Fruit fly (Drosophila melanogaster) whole organism, embryonic: Measurements from ENCODE around the gene CG9263.

Source experiments
- Abd-B ChIP-seq: fragments of 200-800 bp; sonication (Bioruptor generic); optimal IDR thresholded peaks from 2 replicates; lab custom pipeline; 2018; ENCODE audit warnings: missing biosample characterization, mild to moderate bottlenecking, missing genetic modification characterization, moderate library complexity
- Atf-2 ChIP-seq: fragments of 200-800 bp; sonication (Bioruptor generic); optimal IDR thresholded peaks from 2 replicates; lab custom pipeline; 2016; ENCODE audit warnings: missing biosample characterization, missing genetic modification characterization
- BEAF-32 ChIP-seq: fragments of 200-800 bp; sonication (Bioruptor generic); optimal IDR thresholded peaks from 3 replicates; lab custom pipeline; 2017; ENCODE audit warnings: missing biosample characterization, missing genetic modification characterization, mild to moderate bottlenecking, moderate library complexity, missing genetic modification reagents
- Bdp1 ChIP-seq: fragments of 200-800 bp; sonication (Bioruptor generic); optimal IDR thresholded peaks from 3 replicates; lab custom pipeline; 2016; ENCODE audit warnings: missing biosample characterization, missing genetic modification characterization
- CG10274 ChIP-seq: fragments of 200-800 bp; sonication (Bioruptor generic); optimal IDR thresholded peaks from 3 replicates; lab custom pipeline; 2017; ENCODE audit warnings: missing biosample characterization, mild to moderate bottlenecking, missing genetic modification characterization
- CG10543 ChIP-seq: fragments of 200-800 bp; sonication (Bioruptor generic); optimal IDR thresholded peaks from 3 replicates; lab custom pipeline; 2017; ENCODE audit warnings: missing biosample characterization, mild to moderate bottlenecking, missing genetic modification characterization, moderate library complexity
- CG11696 ChIP-seq: fragments of 200-800 bp; sonication (Bioruptor generic); IDR thresholded peaks from 2 replicates; pipeline ENCODE4 v1.3.6; 2022; ENCODE audit warnings: missing biosample characterization, missing genetic modification characterization
- CG18262 ChIP-seq: fragments of 200-800 bp; optimal IDR thresholded peaks from 3 replicates; lab custom pipeline; 2019; ENCODE audit warnings: missing biosample characterization, mild to moderate bottlenecking, missing genetic modification characterization, moderate library complexity
- CG32532 ChIP-seq: fragments of 200-800 bp; sonication (Bioruptor generic); IDR thresholded peaks from 2 replicates; pipeline ENCODE4 v1.3.6; 2022; ENCODE audit warnings: missing biosample characterization, missing genetic modification characterization
- CG32772 ChIP-seq: fragments of 200-800 bp; sonication (Bioruptor generic); IDR thresholded peaks from 2 replicates; pipeline ENCODE4 v1.3.6; 2022; ENCODE audit warnings: missing biosample characterization, missing genetic modification characterization
- CG7271 ChIP-seq: fragments of 200-800 bp; sonication (Bioruptor generic); optimal IDR thresholded peaks from 2 replicates; lab custom pipeline; 2018; ENCODE audit warnings: missing biosample characterization, mild to moderate bottlenecking, missing genetic modification characterization, moderate library complexity
- CG7372 ChIP-seq: fragments of 200-800 bp; sonication (Bioruptor generic); IDR thresholded peaks from 2 replicates; pipeline ENCODE4 v1.3.6; 2022; ENCODE audit warnings: missing biosample characterization, missing genetic modification characterization
- CG8478 ChIP-seq: fragments of >200 bp; optimal IDR thresholded peaks from 2 replicates; lab custom pipeline; 2018
- CG9609 ChIP-seq: fragments of 200-800 bp; sonication (Bioruptor generic); optimal IDR thresholded peaks from 3 replicates; lab custom pipeline; 2016; ENCODE audit warnings: missing biosample characterization, missing genetic modification characterization
- CG9932 ChIP-seq: fragments of 200-800 bp; sonication (Bioruptor generic); IDR thresholded peaks from 2 replicates; pipeline ENCODE4 v1.3.6; 2022; ENCODE audit warnings: missing biosample characterization, missing genetic modification characterization
- Camta ChIP-seq: fragments of 200-800 bp; sonication (Bioruptor generic); optimal IDR thresholded peaks from 2 replicates; lab custom pipeline; 2016; ENCODE audit warnings: missing biosample characterization, missing genetic modification characterization
- Dll ChIP-seq: fragments of 200-800 bp; sonication (Bioruptor generic); IDR thresholded peaks from 4 replicates; pipeline ENCODE4 v1.3.6; 2022; ENCODE audit warnings: missing biosample characterization, missing genetic modification characterization; ENCODE audit not compliant: partially characterized antibody
- Drgx ChIP-seq: fragments of 200-800 bp; sonication (Bioruptor generic); IDR thresholded peaks from 2 replicates; pipeline ENCODE4 v1.3.6; 2022; ENCODE audit warnings: missing biosample characterization, missing genetic modification characterization
- E2f1 ChIP-seq: fragments of 200-800 bp; sonication (Bioruptor generic); IDR thresholded peaks from 2 replicates; pipeline ENCODE4 v1.3.6; 2022; ENCODE audit warnings: missing biosample characterization, missing genetic modification characterization
- Ets97D ChIP-seq: fragments of 200-800 bp; sonication (Bioruptor generic); optimal IDR thresholded peaks from 3 replicates; lab custom pipeline; 2016; ENCODE audit warnings: missing biosample characterization, missing genetic modification characterization
- HHEX ChIP-seq: fragments of 200-800 bp; sonication (Bioruptor generic); optimal IDR thresholded peaks from 3 replicates; lab custom pipeline; 2017; ENCODE audit warnings: missing biosample characterization, mild to moderate bottlenecking, missing genetic modification characterization, missing genetic modification reagents
- HLH4C ChIP-seq: fragments of 200-800 bp; sonication (Bioruptor generic); IDR thresholded peaks from 3 replicates; pipeline ENCODE4 v1.3.6; 2022; ENCODE audit warnings: missing biosample characterization, missing genetic modification characterization; ENCODE audit not compliant: partially characterized antibody
- Hand ChIP-seq: fragments of 200-800 bp; sonication (Bioruptor generic); optimal IDR thresholded peaks from 2 replicates; lab custom pipeline; 2017; ENCODE audit warnings: mild to moderate bottlenecking, missing biosample characterization, missing genetic modification reagents, missing genetic modification characterization
- Hmr ChIP-seq: fragments of 200-800 bp; sonication (Bioruptor generic); optimal IDR thresholded peaks from 3 replicates; lab custom pipeline; 2017; ENCODE audit warnings: mild to moderate bottlenecking, missing biosample characterization, missing genetic modification reagents, missing genetic modification characterization
- Hsf ChIP-seq: fragments of 200-800 bp; sonication (Bioruptor generic); optimal IDR thresholded peaks from 3 replicates; lab custom pipeline; 2016; ENCODE audit warnings: missing biosample characterization, missing genetic modification characterization
- Lhr ChIP-seq: fragments of 200-800 bp; sonication (Bioruptor generic); optimal IDR thresholded peaks from 3 replicates; lab custom pipeline; 2017; ENCODE audit warnings: mild to moderate bottlenecking, missing biosample characterization, missing genetic modification reagents, missing genetic modification characterization
- Neu2 ChIP-seq: fragments of 200-800 bp; sonication (Bioruptor generic); optimal IDR thresholded peaks from 3 replicates; lab custom pipeline; 2016; ENCODE audit warnings: missing biosample characterization, missing genetic modification characterization, borderline replicate concordance
- Nf-YA ChIP-seq: fragments of 200-800 bp; sonication (Bioruptor generic); IDR thresholded peaks from 2 replicates; pipeline ENCODE4 v1.3.6; 2022; ENCODE audit warnings: missing biosample characterization, missing genetic modification characterization
- Oaz ChIP-seq: fragments of 200-800 bp; sonication (Bioruptor generic); IDR thresholded peaks from 2 replicates; pipeline ENCODE4 v1.3.6; 2022; ENCODE audit warnings: missing biosample characterization, missing genetic modification characterization
- Pdp1 ChIP-seq, 2 experiments: fragments of 200-800 bp; sonication (Bioruptor generic); optimal IDR thresholded peaks; 3 replicates each; lab custom pipeline; 2016; ENCODE audit warnings: missing biosample characterization in 2 of 2, missing genetic modification characterization in 2 of 2, mild to moderate bottlenecking in 1 of 2, moderate library complexity in 1 of 2
- Rfx ChIP-seq: fragments of 200-800 bp; sonication (Bioruptor generic); IDR thresholded peaks from 2 replicates; pipeline ENCODE4 v1.3.6; 2022; ENCODE audit warnings: missing biosample characterization, missing genetic modification characterization
- Ssrp ChIP-seq: fragments of 200-800 bp; sonication (Bioruptor generic); optimal IDR thresholded peaks from 2 replicates; lab custom pipeline; 2018; ENCODE audit warnings: missing biosample characterization, mild to moderate bottlenecking, missing genetic modification characterization, moderate library complexity
- YL-1 ChIP-seq: fragments of 200-800 bp; sonication (Bioruptor generic); optimal IDR thresholded peaks from 3 replicates; lab custom pipeline; 2017; ENCODE audit warnings: missing biosample characterization, mild to moderate bottlenecking, missing genetic modification characterization
- ab ChIP-seq: fragments of 200-800 bp; sonication (Bioruptor generic); optimal IDR thresholded peaks from 2 replicates; lab custom pipeline; 2016; ENCODE audit warnings: missing biosample characterization, missing genetic modification characterization
- az2 ChIP-seq: fragments of 200-800 bp; sonication (Bioruptor generic); optimal IDR thresholded peaks from 3 replicates; lab custom pipeline; 2016; ENCODE audit warnings: missing biosample characterization, missing genetic modification characterization
- da ChIP-seq: fragments of 200-800 bp; sonication (Bioruptor generic); optimal IDR thresholded peaks from 2 replicates; lab custom pipeline; 2016; ENCODE audit warnings: missing biosample characterization, missing genetic modification characterization
- disco-r ChIP-seq: fragments of 200-800 bp; sonication (Bioruptor generic); optimal IDR thresholded peaks from 2 replicates; lab custom pipeline; 2016; ENCODE audit warnings: missing biosample characterization, missing genetic modification characterization
- ftz-f1 ChIP-seq: fragments of 200-800 bp; sonication (Bioruptor generic); optimal IDR thresholded peaks from 2 replicates; lab custom pipeline; 2016; ENCODE audit warnings: missing biosample characterization, missing genetic modification characterization
- gce ChIP-seq: fragments of 200-800 bp; sonication (Bioruptor generic); IDR thresholded peaks from 3 replicates; pipeline ENCODE4 v1.3.6; 2022; ENCODE audit warnings: missing biosample characterization, missing genetic modification characterization
- hkb ChIP-seq, 2 experiments: fragments of 200-800 bp in 1 of 2; fragments of >200 bp in 1 of 2; sonication (Bioruptor generic) in 1 of 2; IDR thresholded peaks in 1 of 2; optimal IDR thresholded peaks in 1 of 2; 2 replicates each; pipeline versions ENCODE4 v1.3.6 to Lab custom; 2017 to 2022; ENCODE audit warnings: missing biosample characterization in 1 of 2, missing genetic modification characterization in 1 of 2
- lov ChIP-seq, 2 experiments: fragments of 200-800 bp in 1 of 2; fragments of >200 bp in 1 of 2; sonication (Bioruptor generic) in 1 of 2; IDR thresholded peaks in 1 of 2; optimal IDR thresholded peaks in 1 of 2; 2 replicates in 1 of 2; 3 replicates in 1 of 2; pipeline versions ENCODE4 v1.3.6 to Lab custom; 2017 to 2022; ENCODE audit warnings: missing biosample characterization in 1 of 2, missing genetic modification characterization in 1 of 2
- nerfin-1 ChIP-seq: fragments of 200-800 bp; sonication (Bioruptor generic); optimal IDR thresholded peaks from 3 replicates; lab custom pipeline; 2019; ENCODE audit warnings: missing biosample characterization, mild to moderate bottlenecking, missing genetic modification characterization, moderate library complexity
- oc ChIP-seq: fragments of 200-800 bp; sonication (Bioruptor generic); optimal IDR thresholded peaks from 2 replicates; lab custom pipeline; 2018; ENCODE audit warnings: missing biosample characterization, mild to moderate bottlenecking, missing genetic modification characterization, moderate library complexity
- prd ChIP-seq, 3 experiments: fragments of >200 bp in 2 of 3; fragments of 200-800 bp in 1 of 3; sonication (Bioruptor generic) in 1 of 3; optimal IDR thresholded peaks in 2 of 3; IDR thresholded peaks in 1 of 3; 2 replicates in 2 of 3; 3 replicates in 1 of 3; pipeline versions ENCODE4 v1.3.6 to Lab custom; 2017 to 2022; ENCODE audit warnings: missing biosample characterization in 1 of 3, missing genetic modification characterization in 1 of 3
- schlank ChIP-seq: fragments of 200-800 bp; sonication (Bioruptor generic); optimal IDR thresholded peaks from 2 replicates; lab custom pipeline; 2018; ENCODE audit warnings: missing biosample characterization, mild to moderate bottlenecking, missing genetic modification characterization
- tgo ChIP-seq: fragments of 200-800 bp; sonication (Bioruptor generic); IDR thresholded peaks from 3 replicates; pipeline ENCODE4 v1.3.6; 2022; ENCODE audit warnings: missing biosample characterization, missing genetic modification characterization
- tin ChIP-seq: fragments of 200-800 bp; sonication (Bioruptor generic); optimal IDR thresholded peaks from 3 replicates; lab custom pipeline; 2016; ENCODE audit warnings: missing biosample characterization, missing genetic modification characterization
- zf30C ChIP-seq: fragments of 200-800 bp; sonication (Bioruptor generic); optimal IDR thresholded peaks from 3 replicates; lab custom pipeline; 2018; ENCODE audit warnings: missing biosample characterization, mild to moderate bottlenecking, missing genetic modification characterization

The CG9263 gene

DNA sequence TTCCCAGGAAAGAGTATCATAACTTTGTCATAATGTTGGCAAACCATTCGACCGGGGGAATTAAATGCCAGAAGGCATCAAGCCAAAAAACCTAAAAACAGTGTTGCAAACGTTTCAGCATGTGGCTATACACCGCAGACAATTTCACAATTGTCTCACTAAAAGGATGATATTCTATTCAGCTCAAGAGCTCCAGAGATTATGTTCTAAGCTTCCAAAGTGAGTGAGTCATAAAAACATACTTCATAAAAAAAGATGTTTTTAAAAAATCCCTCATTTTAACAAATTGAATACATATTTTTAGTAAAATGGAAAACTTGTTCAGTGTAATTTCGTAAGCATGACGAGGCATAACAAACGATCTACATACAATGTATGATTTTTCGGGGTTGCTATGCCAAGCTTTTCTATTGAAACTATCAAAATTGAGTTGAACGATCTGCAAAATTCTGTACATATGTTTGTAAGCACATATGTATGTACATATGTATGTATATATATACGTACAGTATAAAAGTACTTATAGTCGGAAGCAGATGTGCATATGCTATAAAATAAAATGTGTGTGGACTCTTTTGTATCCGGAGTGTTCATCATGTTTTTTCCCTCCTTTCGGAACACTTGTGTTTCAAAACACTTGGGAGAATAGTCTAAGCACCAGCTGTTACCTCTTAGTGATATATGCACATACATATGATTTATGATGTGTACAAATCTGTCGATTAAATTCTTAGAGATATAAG, 27.3 kb downstream of the CG9263 start (continued):
- TF ChIP-seq tgo (GFP tag; lab: Robert Waterston, UW) (peak; percentile 60; the same call in 2 of the 3 replicates), Bdp1 (no peak), Hsf (peak; percentile 67), CG10274 (GFP tag; lab: Kevin White, UChicago) (peak; percentile 50), Hand (no peak), CG8478 (lab: Kevin White, UChicago) (no peak), CG18262 (peak; percentile 81), da (GFP tag; lab: Kevin White, UChicago) (peak; percentile 48), tin (GFP tag; lab: Kevin White, UChicago) (peak; percentile 49), Hmr (GFP tag; lab: Kevin White, UChicago) (peak; percentile 23), Drgx (peak; percentile 46), Neu2 (no peak), Rfx (GFP tag; lab: Robert Waterston, UW) (peak; percentile 79), CG7271 (tag; lab: Kevin White, UChicago) (no peak), CG11696 (GFP tag; lab: Robert Waterston, UW) (peak; percentile 61), Lhr (GFP tag; lab: Kevin White, UChicago) (no peak), E2f1 (GFP tag; lab: Robert Waterston, UW) (peak; percentile 82), Oaz (no peak), Camta (GFP tag; lab: Kevin White, UChicago) (peak; percentile 84), Dll (GFP tag; lab: Robert Waterston, UW) (no peak), zf30C (peak; percentile 11), HLH4C (no peak), az2 (GFP tag; lab: Kevin White, UChicago) (peak; percentile 78), oc (tag; lab: Kevin White, UChicago) (peak; percentile 30), ftz-f1 (GFP tag; lab: Kevin White, UChicago) (no peak), Ets97D (peak; percentile 72), schlank (no peak), CG7372 (GFP tag; lab: Robert Waterston, UW) (peak; percentile 27; the same call in 1 of the 2 replicates), hkb (optimal IDR thresholded peaks at IDR 0.05; lab: Kevin White, UChicago) (no peak), hkb (GFP tag; IDR thresholded peaks at IDR 0.05; lab: Robert Waterston, UW) (peak; percentile 88), prd (optimal IDR thresholded peaks at IDR 0.05; lab: Kevin White, UChicago) (no peak), prd (GFP tag; IDR thresholded peaks at IDR 0.05; lab: Robert Waterston, UW) (peak; percentile 87), lov (optimal IDR thresholded peaks at IDR 0.05; lab: Kevin White, UChicago) (no peak), lov (GFP tag; IDR thresholded peaks at IDR 0.05; lab: Robert Waterston, UW) (peak; percentile 38; the same call in 1 of the 3 replicates), Nf-YA (GFP tag; lab: Robert Waterston, UW) (peak; percentile 61), CG32772 (GFP tag; lab: Robert Waterston, UW) (peak; percentile 75), ab (GFP tag; lab: Kevin White, UChicago) (no peak), CG9609 (GFP tag; lab: Kevin White, UChicago) (peak; percentile 52), CG10543 (no peak), nerfin-1 (tag; lab: Kevin White, UChicago) (peak; percentile 58), Atf-2 (peak; percentile 60), CG9932 (GFP tag; lab: Robert Waterston, UW) (peak; percentile 17; the same call in 1 of the 2 replicates), CG32532 (GFP tag; lab: Robert Waterston, UW) (peak; percentile 85), gce (GFP tag; lab: Robert Waterston, UW) (peak; percentile 76), Ssrp (tag; lab: Kevin White, UChicago) (peak; percentile 55), disco-r (GFP tag; lab: Kevin White, UChicago) (peak; percentile 71), YL-1 (GFP tag; lab: Kevin White, UChicago) (no peak), Abd-B (GFP tag; lab: Kevin White, UChicago) (peak; percentile 70), BEAF-32 (GFP tag; lab: Kevin White, UChicago) (no peak), Pdp1 (GFP tag; optimal IDR thresholded peaks at IDR 0.05; lab: Kevin White, UChicago) (peak; percentile 62 to 86), HHEX (GFP tag; lab: Kevin White, UChicago) (peak; percentile 84)
